Fruit fly (Drosophila melanogaster): Measurements from ENCODE around the gene CG31431.

- no peak for TF ChIP-seq fd96Ca (GFP tag; IDR thresholded peaks at IDR 0.05)
- TF ChIP-seq CG8301 (tag; optimal IDR thresholded peaks at IDR 0.05) = no peak
- TF ChIP-seq CG10348 (GFP tag; IDR thresholded peaks at IDR 0.05) = no peak
- TF ChIP-seq CG12605 (GFP tag; IDR thresholded peaks at IDR 0.05) = no peak
- no peak for TF ChIP-seq CG34367 (tag; optimal IDR thresholded peaks at IDR 0.05)
- TF ChIP-seq Snoo (tag; optimal IDR thresholded peaks at IDR 0.05) = no peak
- no peak for TF ChIP-seq D1 (tag; optimal IDR thresholded peaks at IDR 0.05)
- peak; percentile 78 for TF ChIP-seq EcR (GFP tag; optimal IDR thresholded peaks at IDR 0.05)
- no peak for TF ChIP-seq CG15710 (tag; optimal IDR thresholded peaks at IDR 0.05)
Measured at dm6 chr3R:21898758-21899157, 28.3 kb downstream of the CG31431 start.
